Fruit fly (Drosophila melanogaster): ENCODE measurements around the gene ssp7.

dm6 chrX:11108845-11109450 is 31.1 kb downstream of the ssp7 start:
- TF ChIP-seq lola (GFP tag; optimal IDR thresholded peaks at IDR 0.05): no peak
- no peak for TF ChIP-seq psq (GFP tag; optimal IDR thresholded peaks at IDR 0.05)
- peak; percentile 24 for TF ChIP-seq HLH106 (tag; optimal IDR thresholded peaks at IDR 0.05)
- no peak for TF ChIP-seq sage (GFP tag; optimal IDR thresholded peaks at IDR 0.05)
- TF ChIP-seq tai (GFP tag; optimal IDR thresholded peaks at IDR 0.05): no peak
- TF ChIP-seq Dfd (GFP tag; optimal IDR thresholded peaks at IDR 0.05): no peak
- no peak for TF ChIP-seq sv (GFP tag; optimal IDR thresholded peaks at IDR 0.05)
